Fruit fly (Drosophila melanogaster) whole organism, embryonic: ENCODE measurements around the gene msps.

Experiments used
- Ada2b ChIP-seq: fragments of 200-800 bp; sonication (Bioruptor generic); IDR thresholded peaks from 2 replicates; pipeline ENCODE4 v1.3.6; 2022; ENCODE audit warnings: missing biosample characterization, missing genetic modification characterization
- Aef1 ChIP-seq: fragments of 200-800 bp; sonication (Bioruptor generic); IDR thresholded peaks from 3 replicates; pipeline ENCODE4 v1.3.6; 2022; ENCODE audit warnings: missing biosample characterization, missing genetic modification characterization
- B-H1 ChIP-seq: fragments of 200-800 bp; sonication (Bioruptor generic); IDR thresholded peaks from 3 replicates; pipeline ENCODE4 v1.3.6; 2022; ENCODE audit warnings: missing biosample characterization, missing genetic modification characterization
- B-H2 ChIP-seq: fragments of 200-800 bp; sonication (Bioruptor generic); optimal IDR thresholded peaks from 2 replicates; lab custom pipeline; 2018; ENCODE audit warnings: missing biosample characterization, mild to moderate bottlenecking, missing genetic modification characterization
- CG10366 ChIP-seq: fragments of 200-800 bp; sonication (Bioruptor generic); IDR thresholded peaks from 2 replicates; pipeline ENCODE4 v1.3.6; 2022; ENCODE audit warnings: missing biosample characterization, missing genetic modification characterization
- CG13287 ChIP-seq: fragments of 200-800 bp; sonication (Bioruptor generic); IDR thresholded peaks from 2 replicates; pipeline ENCODE4 v1.3.6; 2022; ENCODE audit warnings: missing biosample characterization, missing genetic modification characterization; ENCODE audit not compliant: partially characterized antibody
- CG13424 ChIP-seq: fragments of 200-800 bp; sonication (Bioruptor generic); optimal IDR thresholded peaks from 2 replicates; lab custom pipeline; 2019; ENCODE audit warnings: missing biosample characterization, mild to moderate bottlenecking, missing genetic modification characterization, moderate library complexity
- CG13624 ChIP-seq: fragments of 200-800 bp; sonication (Bioruptor generic); optimal IDR thresholded peaks from 2 replicates; lab custom pipeline; 2016; ENCODE audit warnings: missing biosample characterization, missing genetic modification characterization
- CG14050 ChIP-seq: fragments of 200-800 bp; sonication (Bioruptor generic); IDR thresholded peaks from 3 replicates; pipeline ENCODE4 v1.3.6; 2022; ENCODE audit warnings: missing biosample characterization, missing genetic modification characterization
- CG15073 ChIP-seq: fragments of 200-800 bp; sonication (Bioruptor generic); optimal IDR thresholded peaks from 2 replicates; lab custom pipeline; 2016; ENCODE audit warnings: missing biosample characterization, missing genetic modification characterization
- CG15269 ChIP-seq: fragments of 200-800 bp; sonication (Bioruptor generic); optimal IDR thresholded peaks from 2 replicates; lab custom pipeline; 2018; ENCODE audit warnings: missing biosample characterization, mild to moderate bottlenecking, missing genetic modification characterization, moderate library complexity
- CG1529 ChIP-seq: fragments of 200-800 bp; sonication (Bioruptor generic); optimal IDR thresholded peaks from 3 replicates; lab custom pipeline; 2018; ENCODE audit warnings: missing biosample characterization, missing genetic modification characterization
- CG15479 ChIP-seq: fragments of 200-800 bp; sonication (Bioruptor generic); optimal IDR thresholded peaks from 3 replicates; lab custom pipeline; 2019; ENCODE audit warnings: missing biosample characterization, mild to moderate bottlenecking, missing genetic modification characterization, moderate library complexity
- CG16813 ChIP-seq: fragments of 200-800 bp; sonication (Bioruptor generic); IDR thresholded peaks from 3 replicates; pipeline ENCODE4 v1.3.6; 2022; ENCODE audit warnings: missing biosample characterization, missing genetic modification characterization; ENCODE audit not compliant: partially characterized antibody
- CG17186 ChIP-seq: fragments of 200-800 bp; sonication (Bioruptor generic); optimal IDR thresholded peaks from 3 replicates; lab custom pipeline; 2017; ENCODE audit warnings: missing biosample characterization, missing genetic modification reagents, missing genetic modification characterization
- CG31224 ChIP-seq: fragments of 200-800 bp; sonication (Bioruptor generic); IDR thresholded peaks from 2 replicates; pipeline ENCODE4 v1.3.6; 2022; ENCODE audit warnings: missing biosample characterization, missing genetic modification characterization
- CG32532 ChIP-seq: fragments of 200-800 bp; sonication (Bioruptor generic); IDR thresholded peaks from 2 replicates; pipeline ENCODE4 v1.3.6; 2022; ENCODE audit warnings: missing biosample characterization, missing genetic modification characterization
- CG34224 ChIP-seq: fragments of 200-800 bp; sonication (Bioruptor generic); IDR thresholded peaks from 3 replicates; pipeline ENCODE4 v1.3.6; 2022; ENCODE audit warnings: missing biosample characterization, missing genetic modification characterization; ENCODE audit not compliant: partially characterized antibody
- CG4282 ChIP-seq: fragments of 200-800 bp; sonication (Bioruptor generic); optimal IDR thresholded peaks from 2 replicates; lab custom pipeline; 2016; ENCODE audit warnings: missing biosample characterization, missing genetic modification characterization
- CG4360 ChIP-seq: fragments of 200-800 bp; sonication (Bioruptor generic); IDR thresholded peaks from 2 replicates; pipeline ENCODE4 v1.3.6; 2022; ENCODE audit warnings: missing biosample characterization, missing genetic modification characterization
- CG6854 ChIP-seq: fragments of 200-800 bp; sonication (Bioruptor generic); optimal IDR thresholded peaks from 3 replicates; lab custom pipeline; 2017; ENCODE audit warnings: missing biosample characterization, mild to moderate bottlenecking, missing genetic modification characterization
- CG8089 ChIP-seq: fragments of 200-800 bp; sonication (Bioruptor generic); optimal IDR thresholded peaks from 3 replicates; lab custom pipeline; 2016; ENCODE audit warnings: missing biosample characterization, missing genetic modification characterization
- CG8290 ChIP-seq, 3 experiments: fragments of 200-800 bp; sonication (Bioruptor generic); optimal IDR thresholded peaks; 2 replicates each; lab custom pipeline; 2016 to 2019; ENCODE audit warnings: missing biosample characterization in 3 of 3, missing genetic modification characterization in 3 of 3, mild to moderate bottlenecking in 2 of 3, moderate library complexity in 1 of 3
- CG9215 ChIP-seq: fragments of 200-800 bp; sonication (Bioruptor generic); IDR thresholded peaks from 2 replicates; pipeline ENCODE4 v1.3.6; 2022; ENCODE audit warnings: missing biosample characterization, missing genetic modification characterization
- CG9797 ChIP-seq: fragments of 200-800 bp; sonication (Bioruptor generic); optimal IDR thresholded peaks from 3 replicates; lab custom pipeline; 2018; ENCODE audit warnings: missing biosample characterization, mild to moderate bottlenecking, missing genetic modification characterization
- Hmr ChIP-seq: fragments of 200-800 bp; sonication (Bioruptor generic); optimal IDR thresholded peaks from 3 replicates; lab custom pipeline; 2017; ENCODE audit warnings: mild to moderate bottlenecking, missing biosample characterization, missing genetic modification reagents, missing genetic modification characterization
- Mad ChIP-seq: fragments of 200-800 bp; sonication (Bioruptor generic); optimal IDR thresholded peaks from 2 replicates; lab custom pipeline; 2016; ENCODE audit warnings: missing biosample characterization, missing genetic modification characterization
- Sox100B ChIP-seq: fragments of 200-800 bp; sonication (Bioruptor generic); optimal IDR thresholded peaks from 3 replicates; lab custom pipeline; 2018; ENCODE audit warnings: missing biosample characterization, mild to moderate bottlenecking, missing genetic modification characterization
- Ssrp ChIP-seq: fragments of 200-800 bp; sonication (Bioruptor generic); optimal IDR thresholded peaks from 2 replicates; lab custom pipeline; 2018; ENCODE audit warnings: missing biosample characterization, mild to moderate bottlenecking, missing genetic modification characterization, moderate library complexity
- YL-1 ChIP-seq: fragments of 200-800 bp; sonication (Bioruptor generic); optimal IDR thresholded peaks from 3 replicates; lab custom pipeline; 2017; ENCODE audit warnings: missing biosample characterization, mild to moderate bottlenecking, missing genetic modification characterization
- abd-A ChIP-seq: fragments of 200-800 bp; sonication (Bioruptor generic); optimal IDR thresholded peaks from 3 replicates; lab custom pipeline; 2019; ENCODE audit warnings: missing biosample characterization, mild to moderate bottlenecking, missing genetic modification characterization, moderate library complexity
- az2 ChIP-seq: fragments of 200-800 bp; sonication (Bioruptor generic); optimal IDR thresholded peaks from 3 replicates; lab custom pipeline; 2016; ENCODE audit warnings: missing biosample characterization, missing genetic modification characterization
- bab2 ChIP-seq: fragments of 200-800 bp; sonication (Bioruptor generic); optimal IDR thresholded peaks from 2 replicates; lab custom pipeline; 2016; ENCODE audit warnings: missing biosample characterization, missing genetic modification characterization
- bigmax ChIP-seq: fragments of 200-800 bp; sonication (Bioruptor generic); optimal IDR thresholded peaks from 2 replicates; lab custom pipeline; 2018; ENCODE audit warnings: missing biosample characterization, mild to moderate bottlenecking, missing genetic modification characterization
- br ChIP-seq: fragments of >200 bp; optimal IDR thresholded peaks from 2 replicates; lab custom pipeline; 2017
- btn ChIP-seq: fragments of 200-800 bp; sonication (Bioruptor generic); optimal IDR thresholded peaks from 2 replicates; lab custom pipeline; 2016; ENCODE audit warnings: missing biosample characterization, missing genetic modification characterization
- chif ChIP-seq, 2 experiments: fragments of 200-800 bp; sonication (Bioruptor generic); optimal IDR thresholded peaks; 3 replicates each; lab custom pipeline; 2016; ENCODE audit warnings: missing biosample characterization in 2 of 2, missing genetic modification characterization in 2 of 2
- chm ChIP-seq: fragments of 200-800 bp; sonication (Bioruptor generic); IDR thresholded peaks from 2 replicates; pipeline ENCODE4 v1.3.6; 2022; ENCODE audit warnings: missing biosample characterization, missing genetic modification characterization
- crol ChIP-seq: fragments of 200-800 bp; sonication (Bioruptor generic); IDR thresholded peaks from 2 replicates; pipeline ENCODE4 v1.3.6; 2022; ENCODE audit warnings: missing biosample characterization, missing genetic modification characterization
- dati ChIP-seq: fragments of 200-800 bp; sonication (Bioruptor generic); IDR thresholded peaks from 2 replicates; pipeline ENCODE4 v1.3.6; 2022; ENCODE audit warnings: missing biosample characterization, missing genetic modification characterization
- gem ChIP-seq: fragments of 200-800 bp; sonication (Bioruptor generic); optimal IDR thresholded peaks from 2 replicates; lab custom pipeline; 2019; ENCODE audit warnings: missing biosample characterization, mild to moderate bottlenecking, missing genetic modification characterization, moderate library complexity
- ham ChIP-seq: fragments of 200-800 bp; sonication (Bioruptor generic); IDR thresholded peaks from 2 replicates; pipeline ENCODE4 v1.3.6; 2022; ENCODE audit warnings: missing biosample characterization, missing genetic modification characterization
- hkb ChIP-seq, 2 experiments: fragments of 200-800 bp in 1 of 2; fragments of >200 bp in 1 of 2; sonication (Bioruptor generic) in 1 of 2; IDR thresholded peaks in 1 of 2; optimal IDR thresholded peaks in 1 of 2; 2 replicates each; pipeline versions ENCODE4 v1.3.6 to Lab custom; 2017 to 2022; ENCODE audit warnings: missing biosample characterization in 1 of 2, missing genetic modification characterization in 1 of 2
- klu ChIP-seq: fragments of 200-800 bp; sonication (Bioruptor generic); IDR thresholded peaks from 2 replicates; pipeline ENCODE4 v1.3.6; 2022; ENCODE audit warnings: missing biosample characterization, missing genetic modification characterization
- lbe ChIP-seq: fragments of 200-800 bp; sonication (Bioruptor generic); optimal IDR thresholded peaks from 2 replicates; lab custom pipeline; 2016; ENCODE audit warnings: missing biosample characterization, mild to moderate bottlenecking, missing genetic modification characterization
- stwl ChIP-seq: fragments of 200-800 bp; sonication (Bioruptor generic); optimal IDR thresholded peaks from 3 replicates; lab custom pipeline; 2018; ENCODE audit warnings: missing biosample characterization, mild to moderate bottlenecking, missing genetic modification characterization, moderate library complexity
- tgo ChIP-seq: fragments of 200-800 bp; sonication (Bioruptor generic); IDR thresholded peaks from 3 replicates; pipeline ENCODE4 v1.3.6; 2022; ENCODE audit warnings: missing biosample characterization, missing genetic modification characterization
- tio ChIP-seq: fragments of 200-800 bp; sonication (Bioruptor generic); optimal IDR thresholded peaks from 2 replicates; lab custom pipeline; 2017; ENCODE audit warnings: missing biosample characterization, missing genetic modification characterization, inconsistent platforms
- trh ChIP-seq: fragments of 200-800 bp; sonication (Bioruptor generic); optimal IDR thresholded peaks from 2 replicates; lab custom pipeline; 2016; ENCODE audit warnings: missing biosample characterization, missing genetic modification characterization
- zf30C ChIP-seq: fragments of 200-800 bp; sonication (Bioruptor generic); optimal IDR thresholded peaks from 3 replicates; lab custom pipeline; 2018; ENCODE audit warnings: missing biosample characterization, mild to moderate bottlenecking, missing genetic modification characterization

The msps gene

dm6 chr3R:16011698-16012332, 38.8 kb upstream of the msps start (continued):
- TF ChIP-seq gem (tag; lab: Kevin White, UChicago) (no peak), az2 (GFP tag; lab: Kevin White, UChicago) (no peak), Aef1 (no peak), Hmr (peak; percentile 20), chm (no peak), CG6854 (GFP tag; lab: Kevin White, UChicago) (peak; percentile 21), tgo (GFP tag; lab: Robert Waterston, UW) (no peak), Mad (no peak), CG4282 (GFP tag; lab: Kevin White, UChicago) (no peak), CG9215 (no peak), CG13624 (no peak), ham (GFP tag; lab: Robert Waterston, UW) (no peak), CG8089 (GFP tag; lab: Kevin White, UChicago) (no peak), zf30C (GFP tag; lab: Kevin White, UChicago) (no peak), crol (GFP tag; lab: Robert Waterston, UW) (peak; percentile 73), B-H1 (GFP tag; lab: Robert Waterston, UW) (no peak), trh (GFP tag; lab: Kevin White, UChicago) (no peak), CG9797 (no peak), Sox100B (GFP tag; lab: Kevin White, UChicago) (peak; percentile 30), CG34224 (GFP tag; lab: Robert Waterston, UW) (no peak), bab2 (no peak), lbe (no peak), CG14050 (GFP tag; lab: Robert Waterston, UW) (0 out of 3 replicates have a peak, but pooled peaks have one; percentile 24), CG16813 (GFP tag; lab: Robert Waterston, UW) (no peak), CG4360 (GFP tag; lab: Robert Waterston, UW) (no peak), btn (GFP tag; lab: Kevin White, UChicago) (no peak), Ssrp (tag; lab: Kevin White, UChicago) (no peak), CG8290 (GFP tag; optimal IDR thresholded peaks at IDR 0.05; lab: Kevin White, UChicago) (no peak), CG8290 (tag; optimal IDR thresholded peaks at IDR 0.05; lab: Kevin White, UChicago) (peak in 1 of 2 experiments; percentile 45), br (no peak), chif (GFP tag; optimal IDR thresholded peaks at IDR 0.05; lab: Kevin White, UChicago) (no peak), CG1529 (GFP tag; lab: Kevin White, UChicago) (peak; percentile 16), tio (GFP tag; lab: Kevin White, UChicago) (no peak), klu (GFP tag; lab: Robert Waterston, UW) (no peak), CG15073 (GFP tag; lab: Kevin White, UChicago) (no peak), CG15269 (peak; percentile 13), dati (GFP tag; lab: Robert Waterston, UW) (no peak), CG10366 (GFP tag; lab: Robert Waterston, UW) (no peak), CG13424 (tag; lab: Kevin White, UChicago) (peak; percentile 15), B-H2 (GFP tag; lab: Kevin White, UChicago) (no peak), YL-1 (no peak), stwl (tag; lab: Kevin White, UChicago) (no peak), bigmax (GFP tag; lab: Kevin White, UChicago) (no peak), CG31224 (no peak), Ada2b (no peak), abd-A (tag; lab: Kevin White, UChicago) (no peak), hkb (optimal IDR thresholded peaks at IDR 0.05; lab: Kevin White, UChicago) (no peak), hkb (GFP tag; IDR thresholded peaks at IDR 0.05; lab: Robert Waterston, UW) (no peak), CG17186 (no peak), CG13287 (GFP tag; lab: Robert Waterston, UW) (no peak), CG15479 (GFP tag; lab: Kevin White, UChicago) (peak; percentile 94), CG32532 (GFP tag; lab: Robert Waterston, UW) (peak; percentile 13; the same call in 1 of the 2 replicates)
